Worm (Caenorhabditis elegans): ENCODE measurements around the gene F11C7.7.

DNA sequence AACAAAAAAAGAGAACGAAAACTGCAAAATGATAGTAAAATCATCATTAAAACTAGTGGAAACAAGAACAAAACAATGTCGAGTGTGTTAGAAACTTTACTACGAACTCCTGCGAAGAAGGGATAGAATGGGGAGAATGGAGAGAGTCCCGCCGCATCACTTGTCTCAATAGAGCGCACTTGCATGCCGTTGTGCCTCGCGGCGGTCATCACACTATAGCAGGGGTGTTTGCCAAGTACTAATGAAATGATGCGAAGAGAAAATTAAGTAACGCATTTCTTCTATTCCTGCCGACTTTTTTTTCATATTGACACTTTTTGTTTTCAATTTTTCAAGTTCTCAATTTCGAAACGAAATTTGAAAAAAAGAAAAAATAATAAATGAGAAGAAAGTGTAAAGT is 6.2 kb upstream of the F11C7.7 start:
- TF ChIP-seq nhr-77 (tag; optimal IDR thresholded peaks at IDR 0.05) (peak; percentile 52), daf-8 (GFP tag; IDR thresholded peaks at IDR 0.05) (no peak), skn-1 (tag; optimal IDR thresholded peaks at IDR 0.05) (no peak), set-16 (GFP tag; IDR thresholded peaks at IDR 0.05) (no peak), lsy-2 (tag; optimal IDR thresholded peaks at IDR 0.05) (no peak), pha-4 (GFP tag; IDR thresholded peaks at IDR 0.05) (no peak), pha-4 (tag; optimal IDR thresholded peaks at IDR 0.05) (no peak)

Data from whole organism, L4 larva.